Fruit fly (Drosophila melanogaster) whole organism, adult: ENCODE results near the gene CG15536.

ENCODE experiments used
- CG12768 ChIP-seq: fragments of 200-800 bp; sonication (Bioruptor generic); optimal IDR thresholded peaks from 2 replicates; lab custom pipeline; 2017; ENCODE audit warnings: missing biosample characterization, missing genetic modification characterization, mild to moderate bottlenecking, moderate library complexity, missing genetic modification reagents
- CG14711 ChIP-seq: fragments of 200-800 bp; sonication (Bioruptor generic); optimal IDR thresholded peaks from 2 replicates; lab custom pipeline; 2018; ENCODE audit warnings: missing biosample characterization, mild to moderate bottlenecking, missing genetic modification characterization, moderate library complexity
- CG33017 ChIP-seq: fragments of 200-800 bp; sonication (Bioruptor generic); optimal IDR thresholded peaks from 2 replicates; lab custom pipeline; 2018; ENCODE audit warnings: missing biosample characterization, mild to moderate bottlenecking, missing genetic modification characterization, moderate library complexity
- Hr96 ChIP-seq: fragments of 200-800 bp; sonication (Bioruptor generic); optimal IDR thresholded peaks from 2 replicates; lab custom pipeline; 2016; ENCODE audit warnings: missing biosample characterization, missing genetic modification characterization
- cnc ChIP-seq, 2 experiments: fragments of >200 bp; optimal IDR thresholded peaks; 2 replicates each; lab custom pipeline; 2017
- kay ChIP-seq: fragments of 200-800 bp; sonication (Bioruptor generic); peaks from one replicate; lab custom pipeline; 2016; ENCODE audit warnings: missing biosample characterization, missing genetic modification characterization, borderline replicate concordance
- toe ChIP-seq: fragments of 200-800 bp; sonication (Bioruptor generic); optimal IDR thresholded peaks from 2 replicates; lab custom pipeline; 2016; ENCODE audit warnings: missing biosample characterization, missing genetic modification characterization

dm6 chr3R:30383181-30383580, 41.8 kb downstream of the CG15536 start:
- TF ChIP-seq Hr96 = no peak
- no peak for TF ChIP-seq CG14711 (tag; lab: Kevin White, UChicago)
- TF ChIP-seq toe (GFP tag; lab: Kevin White, UChicago) = no peak
- TF ChIP-seq cnc (optimal IDR thresholded peaks at IDR 0.05; lab: Kevin White, UChicago) = no peak
- TF ChIP-seq CG33017 = no peak
- TF ChIP-seq CG12768 = no peak
- no peak for TF ChIP-seq kay (GFP tag; lab: Kevin White, UChicago)
